Fruit fly (Drosophila melanogaster) whole organism, wandering third instar larva: Measurements from ENCODE around the gene CG43245.

Experiments used
- Abd-B ChIP-seq: fragments of >200 bp; optimal IDR thresholded peaks from 2 replicates; lab custom pipeline; 2017; ENCODE audit warnings: missing biosample characterization, missing genetic modification characterization
- CG32264 ChIP-seq: fragments of 200-800 bp; sonication (Bioruptor generic); optimal IDR thresholded peaks from 2 replicates; lab custom pipeline; 2016; ENCODE audit warnings: missing biosample characterization, missing genetic modification characterization
- CG9705 ChIP-seq: fragments of 200-800 bp; sonication (Bioruptor generic); optimal IDR thresholded peaks from 2 replicates; lab custom pipeline; 2018; ENCODE audit warnings: missing biosample characterization, mild to moderate bottlenecking, missing genetic modification characterization
- CrebA ChIP-seq: fragments of 200-800 bp; sonication (Bioruptor generic); optimal IDR thresholded peaks from 2 replicates; lab custom pipeline; 2016; ENCODE audit warnings: missing biosample characterization, mild to moderate bottlenecking, missing genetic modification characterization, borderline replicate concordance
- Dfd ChIP-seq: fragments of >200 bp; optimal IDR thresholded peaks from 2 replicates; lab custom pipeline; 2017; ENCODE audit warnings: missing biosample characterization, missing genetic modification characterization
- Dif ChIP-seq: fragments of 200-275, 200-300 bp; sonication (Bioruptor generic); optimal IDR thresholded peaks from 2 replicates; lab custom pipeline; 2018; ENCODE audit warnings: missing biosample characterization, missing genetic modification characterization; ENCODE audit not compliant: partially characterized antibody
- GATAd ChIP-seq: sonication (Bioruptor generic); optimal IDR thresholded peaks from 2 replicates; lab custom pipeline; 2016; ENCODE audit warnings: missing biosample characterization, missing genetic modification characterization
- HLH106 ChIP-seq: fragments of 200-800 bp; optimal IDR thresholded peaks from 3 replicates; lab custom pipeline; 2019; ENCODE audit warnings: missing biosample characterization, mild to moderate bottlenecking, missing genetic modification characterization, moderate library complexity
- Hnf4 ChIP-seq: fragments of 200-800 bp; sonication (Bioruptor generic); optimal IDR thresholded peaks from 2 replicates; lab custom pipeline; 2016; ENCODE audit warnings: missing biosample characterization, mild to moderate bottlenecking, missing genetic modification characterization
- Hr78 ChIP-seq: fragments of >200 bp; optimal IDR thresholded peaks from 2 replicates; lab custom pipeline; 2017; ENCODE audit warnings: missing biosample characterization, missing genetic modification characterization
- Hr83 ChIP-seq: fragments of 200-300 bp; sonication (Bioruptor generic); optimal IDR thresholded peaks from 2 replicates; lab custom pipeline; 2016; ENCODE audit warnings: missing biosample characterization, mild to moderate bottlenecking, missing genetic modification characterization, moderate library complexity; ENCODE audit not compliant: poor library complexity, severe bottlenecking
- Jra ChIP-seq: sonication (Bioruptor generic); optimal IDR thresholded peaks from 2 replicates; lab custom pipeline; 2016; ENCODE audit warnings: missing biosample characterization, missing genetic modification characterization
- Mio ChIP-seq: sonication (Bioruptor generic); optimal IDR thresholded peaks from 2 replicates; lab custom pipeline; 2016; ENCODE audit warnings: missing biosample characterization, missing genetic modification characterization
- Myc ChIP-seq: fragments of >200 bp; optimal IDR thresholded peaks from 2 replicates; lab custom pipeline; 2017
- N ChIP-seq: fragments of >200 bp; optimal IDR thresholded peaks from 2 replicates; lab custom pipeline; 2018; ENCODE audit warnings: missing biosample characterization, missing external identifiers, missing genetic modification characterization
- Rel ChIP-seq, 2 experiments: fragments of 200-800 bp; sonication (Bioruptor generic) in 1 of 2; optimal IDR thresholded peaks; 2 replicates in 1 of 2; 3 replicates in 1 of 2; lab custom pipeline; 2016 to 2019; ENCODE audit warnings: mild to moderate bottlenecking in 2 of 2, missing biosample characterization in 2 of 2, missing genetic modification characterization in 2 of 2, moderate library complexity in 1 of 2
- Sp1 ChIP-seq: fragments of 200-800 bp; sonication (Bioruptor generic); optimal IDR thresholded peaks from 3 replicates; lab custom pipeline; 2019; ENCODE audit warnings: missing biosample characterization, mild to moderate bottlenecking, missing genetic modification characterization, moderate library complexity
- Vsx2 ChIP-seq: fragments of 200-300, 225-300 bp; sonication (Bioruptor generic); optimal IDR thresholded peaks from 2 replicates; lab custom pipeline; 2018; ENCODE audit warnings: missing biosample characterization, missing genetic modification characterization; ENCODE audit not compliant: partially characterized antibody
- br ChIP-seq: fragments of 200-800 bp; sonication (Bioruptor generic); optimal IDR thresholded peaks from 2 replicates; lab custom pipeline; 2016; ENCODE audit warnings: missing biosample characterization, missing genetic modification characterization
- brk ChIP-seq: fragments of 200-800 bp; sonication (Bioruptor generic); optimal IDR thresholded peaks from 2 replicates; lab custom pipeline; 2016; ENCODE audit warnings: missing biosample characterization, mild to moderate bottlenecking, missing genetic modification characterization
- dl ChIP-seq, 2 experiments: fragments of 175-275, 200-275 bp in 1 of 2; fragments of 200-275 bp in 1 of 2; sonication (Bioruptor generic); optimal IDR thresholded peaks; lab custom pipeline; 2018; ENCODE audit warnings: mild to moderate bottlenecking in 2 of 2, missing biosample characterization in 2 of 2, missing genetic modification characterization in 2 of 2, moderate library complexity in 2 of 2; ENCODE audit not compliant: partially characterized antibody in 2 of 2, insufficient read depth in 1 of 2
- dmrt93B ChIP-seq: fragments of 200-800 bp; sonication (Bioruptor generic); optimal IDR thresholded peaks from 2 replicates; lab custom pipeline; 2018; ENCODE audit warnings: missing biosample characterization, mild to moderate bottlenecking, missing genetic modification characterization
- dsf ChIP-seq: sonication (Bioruptor generic); optimal IDR thresholded peaks from 2 replicates; lab custom pipeline; 2016; ENCODE audit warnings: missing biosample characterization, missing genetic modification characterization, borderline replicate concordance
- ey ChIP-seq: fragments of 200-800 bp; sonication (Bioruptor generic); optimal IDR thresholded peaks from 2 replicates; lab custom pipeline; 2016; ENCODE audit warnings: missing biosample characterization, missing genetic modification characterization
- foxo ChIP-seq, 2 experiments: fragments of 200-800 bp; sonication (Bioruptor generic); optimal IDR thresholded peaks; 2 replicates in 1 of 2; 3 replicates in 1 of 2; lab custom pipeline; 2016 to 2017; ENCODE audit warnings: missing biosample characterization in 2 of 2, missing genetic modification characterization in 2 of 2
- fru ChIP-seq: fragments of 200-800 bp; sonication (Bioruptor generic); optimal IDR thresholded peaks from 3 replicates; lab custom pipeline; 2016; ENCODE audit warnings: missing biosample characterization, mild to moderate bottlenecking, missing genetic modification characterization
- h ChIP-seq: fragments of 200-800 bp; sonication (Bioruptor generic); optimal IDR thresholded peaks from 3 replicates; lab custom pipeline; 2016; ENCODE audit warnings: missing biosample characterization, mild to moderate bottlenecking, missing genetic modification characterization
- jim ChIP-seq: fragments of 175-275, 200-325 bp; sonication (Bioruptor generic); optimal IDR thresholded peaks from 2 replicates; lab custom pipeline; 2016; ENCODE audit warnings: missing biosample characterization, mild to moderate bottlenecking, missing genetic modification characterization
- lola ChIP-seq: fragments of >200 bp; optimal IDR thresholded peaks from 2 replicates; lab custom pipeline; 2017; ENCODE audit warnings: missing biosample characterization, missing genetic modification characterization
- pan ChIP-seq: fragments of >200 bp; optimal IDR thresholded peaks from 2 replicates; lab custom pipeline; 2017
- psq ChIP-seq: fragments of 200-800 bp; sonication (Bioruptor generic); optimal IDR thresholded peaks from 3 replicates; lab custom pipeline; 2017; ENCODE audit warnings: missing biosample characterization, mild to moderate bottlenecking, missing genetic modification characterization, moderate library complexity
- rgr ChIP-seq: fragments of 200-800 bp; sonication (Bioruptor generic); optimal IDR thresholded peaks from 3 replicates; lab custom pipeline; 2016; ENCODE audit warnings: missing biosample characterization, mild to moderate bottlenecking, missing genetic modification characterization
- sage ChIP-seq: fragments of 200-800 bp; sonication (Bioruptor generic); optimal IDR thresholded peaks from 2 replicates; lab custom pipeline; 2016; ENCODE audit warnings: missing biosample characterization, mild to moderate bottlenecking, missing genetic modification characterization
- sv ChIP-seq: fragments of 200-800 bp; sonication (Bioruptor generic); optimal IDR thresholded peaks from 3 replicates; lab custom pipeline; 2016; ENCODE audit warnings: missing biosample characterization, missing genetic modification characterization
- tai ChIP-seq: sonication (Bioruptor generic); optimal IDR thresholded peaks from 2 replicates; lab custom pipeline; 2016; ENCODE audit warnings: missing biosample characterization, missing genetic modification characterization
- usp ChIP-seq: fragments of >200 bp; optimal IDR thresholded peaks from 2 replicates; lab custom pipeline; 2017; ENCODE audit warnings: missing biosample characterization, missing genetic modification characterization
- woc ChIP-seq: sonication (Bioruptor generic); optimal IDR thresholded peaks from 2 replicates; lab custom pipeline; 2016; ENCODE audit warnings: missing biosample characterization, mild to moderate bottlenecking, missing genetic modification characterization

The CG43245 gene

dm6 chr3L:10745547-10746189 lies 26.1 kb upstream of the CG43245 start:
- TF ChIP-seq Hr83 (GFP tag; lab: Kevin White, UChicago) = no peak

DNA sequence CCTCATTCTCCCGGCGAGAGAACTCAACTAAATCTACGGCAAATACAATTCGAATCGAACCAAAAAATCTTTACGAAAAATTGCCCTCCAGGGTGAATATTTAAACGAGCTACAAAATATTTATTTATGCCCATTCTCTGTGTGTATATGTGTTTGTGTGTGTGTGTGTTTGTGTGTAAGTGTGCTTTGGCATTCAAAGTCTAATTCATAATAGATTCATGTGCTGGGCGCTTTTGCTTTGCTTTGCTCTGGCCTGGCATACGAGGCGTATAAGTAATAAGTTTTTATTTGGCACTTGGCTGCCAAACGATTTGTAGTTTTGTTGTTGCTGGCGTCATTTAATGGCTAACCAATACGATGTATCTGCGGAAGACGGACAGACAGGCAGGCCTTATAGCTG lies 24.3 kb upstream of the CG43245 start:
- no peak for TF ChIP-seq sage (GFP tag; lab: Kevin White, UChicago)
- TF ChIP-seq psq = no peak

DNA sequence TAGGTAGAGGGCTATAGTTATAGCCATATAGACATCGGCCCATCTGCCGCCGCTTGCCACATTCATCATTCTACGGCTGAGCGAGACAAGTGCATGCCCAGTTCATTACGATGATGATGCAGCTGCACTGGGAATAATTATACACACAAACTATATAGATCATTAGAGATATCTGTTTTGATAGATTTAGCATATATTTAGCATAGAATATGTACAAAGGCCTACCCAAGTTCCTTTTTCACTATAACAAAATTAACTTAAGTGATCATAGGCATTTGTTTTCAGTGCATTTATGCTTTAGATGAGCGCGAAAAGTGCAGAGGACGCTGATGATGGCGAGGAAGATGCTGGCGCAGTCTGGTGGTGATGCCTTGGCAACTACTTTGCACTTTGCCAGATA lies 21.1 kb upstream of the CG43245 start:
- TF ChIP-seq foxo (GFP tag; optimal IDR thresholded peaks at IDR 0.05; lab: Kevin White, UChicago) = peak in 1 of 2 experiments; percentile 8
- TF ChIP-seq CrebA = no peak
- peak; percentile 9 for TF ChIP-seq h (GFP tag; lab: Kevin White, UChicago)
- TF ChIP-seq, all 38 proteins: peak for 2

DNA sequence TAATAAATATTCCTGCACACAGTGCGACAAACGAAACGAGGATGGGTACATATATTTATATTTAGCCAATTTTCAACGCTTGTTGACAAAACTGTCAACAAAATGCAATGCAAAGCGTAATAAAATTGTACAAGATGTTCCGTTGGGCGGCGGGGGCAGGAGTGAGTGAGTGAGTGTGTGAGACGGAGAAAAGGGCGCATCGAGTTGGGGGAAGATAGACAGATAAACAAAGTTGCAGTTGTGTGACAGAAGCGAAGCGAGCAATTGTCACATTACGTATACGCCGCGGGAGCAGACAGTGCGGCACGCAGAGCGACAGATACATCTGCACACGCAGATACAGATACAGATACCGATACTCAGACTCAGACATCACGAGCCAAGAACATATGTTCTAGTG lies 20.4 kb upstream of the CG43245 start:
- TF ChIP-seq Dif (GFP tag; lab: Kevin White, UChicago) (no peak), tai (GFP tag; lab: Kevin White, UChicago) (no peak), GATAd (GFP tag; lab: Kevin White, UChicago) (no peak), sage (GFP tag; lab: Kevin White, UChicago) (no peak), jim (no peak), woc (GFP tag; lab: Kevin White, UChicago) (no peak), dsf (no peak), Dfd (GFP tag; lab: Kevin White, UChicago) (no peak), usp (GFP tag; lab: Kevin White, UChicago) (no peak), brk (GFP tag; lab: Kevin White, UChicago) (no peak), ey (no peak), N (GFP tag; lab: Kevin White, UChicago) (no peak), CG32264 (GFP tag; lab: Kevin White, UChicago) (no peak), Sp1 (GFP tag; lab: Kevin White, UChicago) (no peak), pan (lab: Kevin White, UChicago) (no peak), sv (GFP tag; lab: Kevin White, UChicago) (no peak)

DNA sequence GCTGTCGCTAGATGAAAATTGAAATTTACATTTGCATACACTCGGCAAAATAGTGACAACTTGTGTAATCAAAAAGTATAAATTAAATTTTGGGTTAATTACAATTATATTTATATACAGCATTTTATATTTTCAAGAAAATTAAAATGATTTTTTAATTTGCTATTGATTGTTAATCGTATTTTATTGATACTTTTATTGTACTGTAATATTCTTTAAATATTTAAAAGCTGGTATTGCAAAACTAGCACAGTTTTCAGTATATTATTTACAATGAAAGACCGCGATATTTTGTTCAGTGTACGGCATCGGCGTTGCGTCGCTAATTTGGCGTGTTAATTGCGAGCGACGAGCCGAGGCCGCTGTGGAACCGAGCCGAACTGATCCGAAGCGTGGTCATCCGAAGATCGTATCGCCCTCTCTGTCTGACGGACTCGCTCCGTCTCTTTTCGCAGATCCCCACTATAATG lies 19.1 kb upstream of the CG43245 start:
- no peak for TF ChIP-seq Dfd (GFP tag; lab: Kevin White, UChicago)
- TF ChIP-seq Hr78 (GFP tag; lab: Kevin White, UChicago) = no peak
- TF ChIP-seq Myc = no peak
- TF ChIP-seq Jra = peak; percentile 39
- no peak for TF ChIP-seq lola
- TF ChIP-seq h (GFP tag; lab: Kevin White, UChicago) = peak; percentile 81
- TF ChIP-seq dmrt93B (GFP tag; lab: Kevin White, UChicago) = peak; percentile 79
- peak; percentile 67 for TF ChIP-seq br (GFP tag; lab: Kevin White, UChicago)
- no peak for TF ChIP-seq CG32264 (GFP tag; lab: Kevin White, UChicago)
- no peak for TF ChIP-seq Mio (GFP tag; lab: Kevin White, UChicago)
- peak; percentile 81 for TF ChIP-seq psq
- peak; percentile 85 for TF ChIP-seq Sp1 (GFP tag; lab: Kevin White, UChicago)
- peak; percentile 18 for TF ChIP-seq GATAd (GFP tag; lab: Kevin White, UChicago)
- no peak for TF ChIP-seq dsf
- no peak for TF ChIP-seq Vsx2 (GFP tag; lab: Kevin White, UChicago)
- TF ChIP-seq Dif (GFP tag; lab: Kevin White, UChicago) = no peak
- TF ChIP-seq fru = peak; percentile 71
- TF ChIP-seq pan (lab: Kevin White, UChicago) = no peak
- TF ChIP-seq ey = peak; percentile 62
- TF ChIP-seq HLH106 (tag; lab: Kevin White, UChicago) = peak; percentile 86
- TF ChIP-seq sv (GFP tag; lab: Kevin White, UChicago) = peak; percentile 91
- no peak for TF ChIP-seq N (GFP tag; lab: Kevin White, UChicago)
- peak; percentile 66 for TF ChIP-seq sage (GFP tag; lab: Kevin White, UChicago)
- TF ChIP-seq rgr = peak; percentile 88
- no peak for TF ChIP-seq tai (GFP tag; lab: Kevin White, UChicago)
- no peak for TF ChIP-seq Hr83 (GFP tag; lab: Kevin White, UChicago)
- no peak for TF ChIP-seq jim
- peak; percentile 23 for TF ChIP-seq woc (GFP tag; lab: Kevin White, UChicago)
- no peak for TF ChIP-seq usp (GFP tag; lab: Kevin White, UChicago)
- no peak for TF ChIP-seq CrebA
- TF ChIP-seq brk (GFP tag; lab: Kevin White, UChicago) = peak; percentile 23
- no peak for TF ChIP-seq Abd-B
- peak; percentile 26 for TF ChIP-seq Rel (GFP tag; optimal IDR thresholded peaks at IDR 0.05; lab: Kevin White, UChicago)
- peak; percentile 25 for TF ChIP-seq Rel (tag; optimal IDR thresholded peaks at IDR 0.05; lab: Kevin White, UChicago)
- TF ChIP-seq foxo (GFP tag; optimal IDR thresholded peaks at IDR 0.05; lab: Kevin White, UChicago) = peak in 1 of 2 experiments; percentile 90
- peak; percentile 5 for TF ChIP-seq CG9705 (GFP tag; lab: Kevin White, UChicago)
- peak; percentile 60 for TF ChIP-seq Hnf4 (GFP tag; lab: Kevin White, UChicago)
- TF ChIP-seq dl (GFP tag; optimal IDR thresholded peaks at IDR 0.05; lab: Kevin White, UChicago; ENCODE audit: insufficient read depth in 1 of 2, partially characterized antibody in 2 of 2) = no peak
